Worm (Caenorhabditis elegans) whole organism, young adult: ENCODE data around the gene R03G8.3.
A peak's percentile ranks its signal among the peaks of the same experiment; 100 is the strongest.

Source experiments
- B0336.3 ChIP-seq: fragments of 200-800 bp; sonication (Bioruptor generic); IDR thresholded peaks from 2 replicates; pipeline ENCODE4 v1.3.6; 2022; ENCODE audit warnings: missing genetic modification characterization, missing compliant biosample characterization
- F22D6.2 ChIP-seq: sonication (generic microtip); optimal IDR thresholded peaks from 2 replicates; lab custom pipeline; 2016; ENCODE audit warnings: mild to moderate bottlenecking, missing genetic modification characterization, missing compliant biosample characterization
- F23B12.7 ChIP-seq: sonication (generic microtip); optimal IDR thresholded peaks from 2 replicates; lab custom pipeline; 2017; ENCODE audit warnings: missing genetic modification characterization, mild to moderate bottlenecking, missing compliant biosample characterization, antibody characterized with exemption, moderate library complexity; ENCODE audit not compliant: insufficient read depth
- F49E8.2 ChIP-seq: sonication (generic microtip); optimal IDR thresholded peaks from 3 replicates; lab custom pipeline; 2017; ENCODE audit warnings: missing genetic modification characterization, mild to moderate bottlenecking, missing compliant biosample characterization, antibody characterized with exemption, moderate library complexity; ENCODE audit not compliant: insufficient read depth
- F57A8.1 ChIP-seq: fragments of 200-800 bp; sonication (Bioruptor generic); optimal IDR thresholded peaks from 2 replicates; lab custom pipeline; 2018; ENCODE audit warnings: mild to moderate bottlenecking, missing genetic modification characterization, moderate library complexity, missing compliant biosample characterization
- F57C9.4 ChIP-seq: sonication (generic microtip); optimal IDR thresholded peaks from 2 replicates; lab custom pipeline; 2017; ENCODE audit warnings: mild to moderate bottlenecking, missing genetic modification characterization, missing compliant biosample characterization
- K11D2.4 ChIP-seq: fragments of 200-800 bp; sonication (Bioruptor generic); IDR thresholded peaks from 2 replicates; pipeline ENCODE4 v1.3.6; 2022; ENCODE audit warnings: missing genetic modification reagents, missing genetic modification characterization, missing compliant biosample characterization
- T26A5.8 ChIP-seq: sonication (generic microtip); optimal IDR thresholded peaks from 2 replicates; lab custom pipeline; 2016; ENCODE audit warnings: missing genetic modification characterization, missing compliant biosample characterization
- Y79H2A.3 ChIP-seq: fragments of 200-800 bp; sonication (Bioruptor generic); conservative IDR thresholded peaks from 2 replicates; pipeline ENCODE4 v1.3.6; 2022; ENCODE audit warnings: missing genetic modification reagents, missing genetic modification characterization, missing compliant biosample characterization
- ama-1 ChIP-seq, 3 experiments: fragments of 150-350 bp in 1 of 3; sonication (generic microtip) in 2 of 3; optimal IDR thresholded peaks; 2 replicates each; lab custom pipeline; 2014 to 2018; ENCODE audit warnings: missing biosample characterization in 2 of 3, missing genetic modification characterization in 2 of 3, missing genetic modification reagents in 2 of 3
- atf-7 ChIP-seq: sonication (generic microtip); optimal IDR thresholded peaks from 2 replicates; lab custom pipeline; 2017; ENCODE audit warnings: mild to moderate bottlenecking, missing genetic modification characterization, missing compliant biosample characterization
- attf-3 ChIP-seq: fragments of 200-800 bp; sonication (Bioruptor generic); conservative IDR thresholded peaks from 2 replicates; pipeline ENCODE4 v1.3.6; 2022; ENCODE audit warnings: missing genetic modification reagents, missing genetic modification characterization, missing compliant biosample characterization
- attf-5 ChIP-seq: fragments of 200-800 bp; sonication (Bioruptor generic); optimal IDR thresholded peaks from 2 replicates; lab custom pipeline; 2018; ENCODE audit warnings: mild to moderate bottlenecking, missing genetic modification characterization, missing compliant biosample characterization
- attf-6 ChIP-seq: fragments of 200-800 bp; sonication (Bioruptor generic); IDR thresholded peaks from 2 replicates; pipeline ENCODE4 v1.3.6; 2022; ENCODE audit warnings: missing genetic modification reagents, missing genetic modification characterization, missing compliant biosample characterization
- bed-1 ChIP-seq: fragments of 200-800 bp; sonication (Bioruptor generic); IDR thresholded peaks from 2 replicates; pipeline ENCODE4 v1.3.6; 2022; ENCODE audit warnings: missing genetic modification reagents, missing genetic modification characterization, missing compliant biosample characterization
- ccch-3 ChIP-seq: fragments of 200-800 bp; sonication (Bioruptor generic); optimal IDR thresholded peaks from 2 replicates; lab custom pipeline; 2018; ENCODE audit warnings: mild to moderate bottlenecking, missing genetic modification characterization, missing compliant biosample characterization
- ceh-40 ChIP-seq: fragments of 200-800 bp; sonication (Bioruptor generic); IDR thresholded peaks from 2 replicates; pipeline ENCODE4 v1.3.6; 2022; ENCODE audit warnings: missing genetic modification characterization, missing compliant biosample characterization
- ceh-79 ChIP-seq: sonication (generic microtip); optimal IDR thresholded peaks from 2 replicates; lab custom pipeline; 2017; ENCODE audit warnings: mild to moderate bottlenecking, missing genetic modification characterization, missing compliant biosample characterization
- ceh-91 ChIP-seq: fragments of 200-800 bp; sonication (Bioruptor generic); IDR thresholded peaks from 2 replicates; pipeline ENCODE4 v1.3.6; 2022; ENCODE audit warnings: missing genetic modification reagents, missing genetic modification characterization, missing compliant biosample characterization
- chd-7 ChIP-seq: sonication (generic microtip); optimal IDR thresholded peaks from 2 replicates; lab custom pipeline; 2016; ENCODE audit warnings: mild to moderate bottlenecking, missing genetic modification characterization, moderate library complexity, missing compliant biosample characterization
- dpl-1 ChIP-seq: fragments of 150-350 bp; optimal IDR thresholded peaks from 2 replicates; lab custom pipeline; 2014; ENCODE audit warnings: missing biosample characterization, missing genetic modification reagents, missing genetic modification characterization
- egrh-3 ChIP-seq: fragments of 200-800 bp; sonication (Bioruptor generic); IDR thresholded peaks from 2 replicates; pipeline ENCODE4 v1.3.6; 2022; ENCODE audit warnings: missing genetic modification reagents, missing genetic modification characterization, missing compliant biosample characterization
- ets-4 ChIP-seq: fragments of 200-800 bp; sonication (Bioruptor generic); optimal IDR thresholded peaks from 2 replicates; lab custom pipeline; 2018; ENCODE audit warnings: mild to moderate bottlenecking, missing genetic modification characterization, missing compliant biosample characterization
- gei-17 ChIP-seq: fragments of 200-800 bp; sonication (Bioruptor generic); optimal IDR thresholded peaks from 2 replicates; lab custom pipeline; 2018; ENCODE audit warnings: mild to moderate bottlenecking, missing genetic modification characterization, missing compliant biosample characterization
- him-1 ChIP-seq: sonication (generic microtip); optimal IDR thresholded peaks from 2 replicates; lab custom pipeline; 2016; ENCODE audit warnings: missing genotype, missing genetic modification reagents, missing genetic modification characterization, missing compliant biosample characterization
- hmg-1.2 ChIP-seq: fragments of 200-800 bp; sonication (Bioruptor generic); IDR thresholded peaks from 2 replicates; pipeline ENCODE4 v1.3.6; 2022; ENCODE audit warnings: missing genetic modification reagents, missing genetic modification characterization, missing compliant biosample characterization
- hmg-20 ChIP-seq: fragments of 200-800 bp; sonication (Bioruptor generic); IDR thresholded peaks from 2 replicates; pipeline ENCODE4 v1.3.6; 2022; ENCODE audit warnings: missing genetic modification reagents, missing genetic modification characterization, missing compliant biosample characterization
- lir-1 ChIP-seq: fragments of 200-800 bp; sonication (Bioruptor generic); conservative IDR thresholded peaks from 2 replicates; pipeline ENCODE4 v1.3.6; 2022; ENCODE audit warnings: missing genetic modification reagents, missing genetic modification characterization, missing compliant biosample characterization
- madf-10 ChIP-seq: sonication (generic microtip); optimal IDR thresholded peaks from 2 replicates; lab custom pipeline; 2016; ENCODE audit warnings: mild to moderate bottlenecking, missing genetic modification characterization, missing compliant biosample characterization
- madf-6 ChIP-seq: fragments of 200-800 bp; sonication (Bioruptor generic); IDR thresholded peaks from 2 replicates; pipeline ENCODE4 v1.3.6; 2022; ENCODE audit warnings: missing genetic modification reagents, missing genetic modification characterization, missing compliant biosample characterization
- mel-28 ChIP-seq: sonication (generic microtip); optimal IDR thresholded peaks from 2 replicates; lab custom pipeline; 2016; ENCODE audit warnings: borderline replicate concordance, mild to moderate bottlenecking, missing genetic modification characterization, missing compliant biosample characterization
- nfyb-1 ChIP-seq: fragments of 200-800 bp; sonication (Bioruptor generic); IDR thresholded peaks from 2 replicates; pipeline ENCODE4 v1.3.6; 2022; ENCODE audit warnings: missing genetic modification reagents, missing genetic modification characterization, missing compliant biosample characterization
- nhr-179 ChIP-seq: sonication (generic microtip); optimal IDR thresholded peaks from 2 replicates; lab custom pipeline; 2016; ENCODE audit warnings: mild to moderate bottlenecking, missing genetic modification characterization, missing compliant biosample characterization
- nhr-27 ChIP-seq: fragments of 200-800 bp; sonication (Bioruptor generic); optimal IDR thresholded peaks from 2 replicates; lab custom pipeline; 2018; ENCODE audit warnings: mild to moderate bottlenecking, missing genetic modification characterization, moderate library complexity, missing compliant biosample characterization
- pha-4 ChIP-seq: fragments of 150-350 bp; sonication (generic microtip); optimal IDR thresholded peaks from 2 replicates; lab custom pipeline; 2014; ENCODE audit warnings: missing biosample characterization, missing genetic modification reagents, missing genetic modification characterization
- rcor-1 ChIP-seq: fragments of 200-800 bp; sonication (Bioruptor generic); IDR thresholded peaks from 2 replicates; pipeline ENCODE4 v1.3.6; 2022; ENCODE audit warnings: missing genetic modification reagents, missing genetic modification characterization, missing compliant biosample characterization
- repo-1 ChIP-seq: sonication (generic microtip); optimal IDR thresholded peaks from 2 replicates; lab custom pipeline; 2017; ENCODE audit warnings: mild to moderate bottlenecking, missing genetic modification characterization, missing compliant biosample characterization
- rpc-1 ChIP-seq, 2 experiments: fragments of 150-350 bp in 1 of 2; sonication (generic microtip) in 1 of 2; optimal IDR thresholded peaks; 2 replicates each; lab custom pipeline; 2014 to 2018; ENCODE audit warnings: missing biosample characterization in 1 of 2, missing genetic modification characterization in 1 of 2, missing genetic modification reagents in 1 of 2, missing genotype in 1 of 2
- sea-2 ChIP-seq: fragments of 200-800 bp; sonication (Bioruptor generic); IDR thresholded peaks from 2 replicates; pipeline ENCODE4 v1.3.6; 2022; ENCODE audit warnings: missing genetic modification characterization, missing compliant biosample characterization
- snpc-1.1 ChIP-seq: sonication (generic microtip); optimal IDR thresholded peaks from 2 replicates; lab custom pipeline; 2017; ENCODE audit warnings: missing genetic modification characterization, mild to moderate bottlenecking, missing compliant biosample characterization, antibody characterized with exemption, moderate library complexity, missing genotype, missing genetic modification reagents; ENCODE audit not compliant: insufficient read depth
- tbp1 ChIP-seq: fragments of 200-800 bp; sonication (Bioruptor generic); optimal IDR thresholded peaks from 2 replicates; lab custom pipeline; 2018; ENCODE audit warnings: mild to moderate bottlenecking, missing genetic modification characterization, missing compliant biosample characterization
- zfh-2 ChIP-seq: fragments of 200-800 bp; sonication (Bioruptor generic); conservative IDR thresholded peaks from 2 replicates; pipeline ENCODE4 v1.3.6; 2022; ENCODE audit warnings: missing genetic modification reagents, missing genetic modification characterization, missing compliant biosample characterization
- ztf-18 ChIP-seq: sonication (generic microtip); optimal IDR thresholded peaks from 2 replicates; lab custom pipeline; 2016; ENCODE audit warnings: missing genotype, mild to moderate bottlenecking, missing genetic modification characterization, missing compliant biosample characterization
- ztf-22 ChIP-seq: fragments of 200-800 bp; sonication (Bioruptor generic); optimal IDR thresholded peaks from 2 replicates; lab custom pipeline; 2018; ENCODE audit warnings: mild to moderate bottlenecking, missing genetic modification characterization, moderate library complexity, missing compliant biosample characterization
- ztf-25 ChIP-seq: fragments of 200-800 bp; sonication (Bioruptor generic); IDR thresholded peaks from 2 replicates; pipeline ENCODE4 v1.3.6; 2022; ENCODE audit warnings: missing genetic modification reagents, missing genetic modification characterization, missing compliant biosample characterization
- ztf-3 ChIP-seq: fragments of 200-800 bp; sonication (Bioruptor generic); optimal IDR thresholded peaks from 2 replicates; lab custom pipeline; 2018; ENCODE audit warnings: mild to moderate bottlenecking, missing genetic modification characterization, missing compliant biosample characterization
- ztf-6 ChIP-seq: fragments of 200-800 bp; sonication (Bioruptor generic); IDR thresholded peaks from 2 replicates; pipeline ENCODE4 v1.3.6; 2022; ENCODE audit warnings: missing genetic modification reagents, missing genetic modification characterization, missing compliant biosample characterization

Gene R03G8.3

ce11 chrX:13121104-13121503, 30.3 kb downstream of the R03G8.3 start:
- TF ChIP-seq ztf-18: peak; percentile 71
- TF ChIP-seq ama-1 (optimal IDR thresholded peaks at IDR 0.05; lab: Kevin White, UChicago): no peak
- TF ChIP-seq ama-1 (GFP tag; optimal IDR thresholded peaks at IDR 0.05; lab: Kevin White, UChicago): peak in 1 of 2 experiments; percentile 66
- peak; percentile 80; the same call in 1 of the 2 replicates for TF ChIP-seq ztf-6
- no peak; the same call in 1 of the 2 replicates for TF ChIP-seq nfyb-1 (GFP tag; lab: Robert Waterston, UW)
- TF ChIP-seq F57C9.4 (tag; lab: Kevin White, UChicago): no peak
- peak; percentile 68 for TF ChIP-seq repo-1
- TF ChIP-seq tbp1 (GFP tag; lab: Kevin White, UChicago): peak; percentile 99
- no peak for TF ChIP-seq F57A8.1
- TF ChIP-seq F23B12.7 (tag; lab: Kevin White, UChicago): peak; percentile 67
- TF ChIP-seq ceh-91: no peak
- peak; percentile 16 for TF ChIP-seq ztf-3 (GFP tag; lab: Kevin White, UChicago)
- TF ChIP-seq mel-28 (tag; lab: Kevin White, UChicago): peak; percentile 38
- peak; percentile 37 for TF ChIP-seq him-1 (tag; lab: Kevin White, UChicago)
- peak; percentile 20 for TF ChIP-seq snpc-1.1 (tag; lab: Kevin White, UChicago)
- TF ChIP-seq Y79H2A.3 (GFP tag; lab: Robert Waterston, UW): 0 out of 2 replicates have a peak, but pooled peaks have one; percentile 70
- 0 out of 2 replicates have a peak, but pooled peaks have one; percentile 74 for TF ChIP-seq ztf-25
- no peak for TF ChIP-seq madf-6 (GFP tag; lab: Robert Waterston, UW)
- TF ChIP-seq T26A5.8: peak; percentile 84
- no peak for TF ChIP-seq F22D6.2 (tag; lab: Kevin White, UChicago)
- TF ChIP-seq hmg-1.2 (GFP tag; lab: Robert Waterston, UW): peak; percentile 84
- TF ChIP-seq zfh-2 (GFP tag; lab: Robert Waterston, UW): no peak
- TF ChIP-seq K11D2.4: peak; percentile 44; the same call in 1 of the 2 replicates
- TF ChIP-seq chd-7 (tag; lab: Kevin White, UChicago): peak; percentile 90
- TF ChIP-seq lir-1 (GFP tag; lab: Robert Waterston, UW): no peak; the same call in 1 of the 2 replicates
- 0 out of 2 replicates have a peak, but pooled peaks have one; percentile 61 for TF ChIP-seq sea-2 (GFP tag; lab: Robert Waterston, UW)
- TF ChIP-seq pha-4: no peak
- TF ChIP-seq ceh-79 (tag; lab: Kevin White, UChicago): peak; percentile 67
- TF ChIP-seq hmg-20: peak; percentile 69; the same call in 1 of the 2 replicates
- peak; percentile 82 for TF ChIP-seq rpc-1 (optimal IDR thresholded peaks at IDR 0.05; lab: Kevin White, UChicago)
- TF ChIP-seq rpc-1 (tag; optimal IDR thresholded peaks at IDR 0.05; lab: Kevin White, UChicago): peak; percentile 87
- TF ChIP-seq rcor-1 (GFP tag; lab: Robert Waterston, UW): peak; percentile 65; the same call in 1 of the 2 replicates
- peak; percentile 38; the same call in 1 of the 2 replicates for TF ChIP-seq egrh-3 (GFP tag; lab: Robert Waterston, UW)
- TF ChIP-seq madf-10 (tag; lab: Kevin White, UChicago): peak; percentile 46
- no peak for TF ChIP-seq ccch-3 (GFP tag; lab: Kevin White, UChicago)
- peak; percentile 33 for TF ChIP-seq F49E8.2 (tag; lab: Kevin White, UChicago)
- peak; percentile 61 for TF ChIP-seq atf-7 (tag; lab: Kevin White, UChicago)
- TF ChIP-seq attf-5 (GFP tag; lab: Kevin White, UChicago): peak; percentile 75
- TF ChIP-seq ceh-40 (GFP tag; lab: Robert Waterston, UW): no peak
- peak; percentile 84 for TF ChIP-seq ets-4
- no peak for TF ChIP-seq nhr-179 (tag; lab: Kevin White, UChicago)
- peak; percentile 79; the same call in 1 of the 2 replicates for TF ChIP-seq attf-6 (GFP tag; lab: Robert Waterston, UW)
- TF ChIP-seq gei-17 (GFP tag; lab: Kevin White, UChicago): peak; percentile 33
- peak; percentile 58 for TF ChIP-seq nhr-27 (tag; lab: Kevin White, UChicago)
- no peak for TF ChIP-seq B0336.3
- TF ChIP-seq ztf-22 (GFP tag; lab: Kevin White, UChicago): peak; percentile 38
- TF ChIP-seq attf-3 (GFP tag; lab: Robert Waterston, UW): peak; percentile 56; the same call in 1 of the 2 replicates
- TF ChIP-seq bed-1 (GFP tag; lab: Robert Waterston, UW): no peak
- TF ChIP-seq dpl-1 (GFP tag; lab: Kevin White, UChicago): no peak
